Fruit fly (Drosophila melanogaster): ENCODE data around the gene CG11109.

CG11109 gene

DNA sequence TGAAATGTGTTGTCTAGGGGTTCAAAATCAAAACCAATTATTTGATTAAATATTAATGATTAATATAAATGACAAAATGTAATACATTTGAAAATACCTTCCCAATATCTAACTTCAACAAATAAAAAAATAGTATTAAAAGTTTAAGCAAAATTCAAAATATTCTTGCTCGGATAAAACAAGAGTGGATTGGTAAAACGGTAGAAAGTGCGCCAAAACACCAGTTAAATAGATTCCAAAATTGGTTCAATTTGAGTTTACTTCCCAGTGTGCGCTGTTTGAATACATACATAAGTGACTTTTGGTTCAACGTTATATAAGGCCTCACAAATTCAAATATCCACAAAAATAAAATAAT, 7.0 kb upstream of the CG11109 start (continued):
- TF ChIP-seq CG17568 (GFP tag; optimal IDR thresholded peaks at IDR 0.05) (peak; percentile 61), ac (GFP tag; optimal IDR thresholded peaks at IDR 0.05) (no peak)

DNA sequence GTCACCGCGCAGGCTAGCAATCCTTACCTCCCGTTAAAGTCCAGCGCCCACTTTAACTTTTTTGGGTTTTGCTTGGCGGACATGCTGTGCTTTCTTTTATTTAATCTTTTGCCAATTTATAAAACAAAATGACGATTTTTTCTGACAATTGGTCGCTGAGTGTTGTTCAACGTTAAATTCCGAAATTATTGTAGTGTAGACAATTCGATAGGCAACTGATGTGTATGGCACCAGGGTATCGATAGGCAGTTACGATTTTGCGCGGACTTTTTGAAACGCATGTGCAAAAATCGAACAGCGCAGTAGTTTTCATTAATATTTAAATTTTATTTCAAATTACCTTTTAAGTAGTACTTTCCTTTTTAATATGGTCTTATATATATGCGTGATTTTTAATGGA, 3.9 kb upstream of the CG11109 start, which contains the start of gene EMC4:
Gene EMC4 (minus strand): TSS at position 174 of the 400 bp plus-strand sequence.
- no peak for TF ChIP-seq Atf6 (GFP tag; IDR thresholded peaks at IDR 0.05)
- peak; percentile 33 for TF ChIP-seq nom (GFP tag; optimal IDR thresholded peaks at IDR 0.05)
- no peak for TF ChIP-seq Meics (GFP tag; optimal IDR thresholded peaks at IDR 0.05)
- 0 out of 2 replicates have a peak, but pooled peaks have one; percentile 14 for TF ChIP-seq CG32767 (GFP tag; IDR thresholded peaks at IDR 0.05)
- peak; percentile 38 for TF ChIP-seq CG12744 (GFP tag; optimal IDR thresholded peaks at IDR 0.05)
- TF ChIP-seq CG16779 (GFP tag; IDR thresholded peaks at IDR 0.05): no peak
- TF ChIP-seq CG13894 (tag; optimal IDR thresholded peaks at IDR 0.05): peak; percentile 38
- TF ChIP-seq her (GFP tag; optimal IDR thresholded peaks at IDR 0.05): peak; percentile 65
- TF ChIP-seq BtbVII (GFP tag; optimal IDR thresholded peaks at IDR 0.05): no peak
- peak; percentile 28 for TF ChIP-seq CG13296 (GFP tag; optimal IDR thresholded peaks at IDR 0.05)
- TF ChIP-seq NfI (GFP tag; optimal IDR thresholded peaks at IDR 0.05): peak; percentile 52
- no peak for TF ChIP-seq CG7745 (tag; optimal IDR thresholded peaks at IDR 0.05)
- TF ChIP-seq CG6854 (GFP tag; optimal IDR thresholded peaks at IDR 0.05): peak; percentile 4
- TF ChIP-seq exex (tag; optimal IDR thresholded peaks at IDR 0.05): no peak
- TF ChIP-seq cwo (GFP tag; optimal IDR thresholded peaks at IDR 0.05): peak; percentile 6
- TF ChIP-seq Lhr (GFP tag; optimal IDR thresholded peaks at IDR 0.05): peak; percentile 17
- TF ChIP-seq CG31441 (GFP tag; IDR thresholded peaks at IDR 0.05): no peak
- no peak for TF ChIP-seq GATAe (GFP tag; conservative IDR thresholded peaks at IDR 0.05)
- peak; percentile 74 for TF ChIP-seq vvl (GFP tag; IDR thresholded peaks at IDR 0.05)
- TF ChIP-seq CG31365 (tag; optimal IDR thresholded peaks at IDR 0.05): no peak
- peak; percentile 33 for TF ChIP-seq CG9437 (GFP tag; optimal IDR thresholded peaks at IDR 0.05)
- TF ChIP-seq E2f2 (GFP tag; IDR thresholded peaks at IDR 0.05): peak; percentile 97
- peak; percentile 42; the same call in 2 of the 3 replicates for TF ChIP-seq knrl (GFP tag; IDR thresholded peaks at IDR 0.05; ENCODE audit: partially characterized antibody)
- peak; percentile 85 for TF ChIP-seq B-H2 (GFP tag; optimal IDR thresholded peaks at IDR 0.05)
- TF ChIP-seq oc (tag; optimal IDR thresholded peaks at IDR 0.05): no peak
- TF ChIP-seq CG18262 (tag; optimal IDR thresholded peaks at IDR 0.05): peak; percentile 15
- peak; percentile 36; the same call in 2 of the 3 replicates for TF ChIP-seq CG11456 (GFP tag; IDR thresholded peaks at IDR 0.05)
- peak; percentile 2 for TF ChIP-seq slp2 (GFP tag; optimal IDR thresholded peaks at IDR 0.05)
- peak; percentile 73 for TF ChIP-seq vfl (GFP tag; optimal IDR thresholded peaks at IDR 0.05)
- peak; percentile 90 for TF ChIP-seq stwl (tag; optimal IDR thresholded peaks at IDR 0.05)
- TF ChIP-seq fu2 (GFP tag; optimal IDR thresholded peaks at IDR 0.05): peak; percentile 30
- TF ChIP-seq CG2712 (tag; optimal IDR thresholded peaks at IDR 0.05): peak; percentile 36
- TF ChIP-seq CG10147 (GFP tag; optimal IDR thresholded peaks at IDR 0.05): peak; percentile 10
- TF ChIP-seq Asciz (GFP tag; optimal IDR thresholded peaks at IDR 0.05): no peak
- peak; percentile 14 for TF ChIP-seq nerfin-1 (tag; optimal IDR thresholded peaks at IDR 0.05)
- peak; percentile 77 for TF ChIP-seq HmgZ (tag; optimal IDR thresholded peaks at IDR 0.05)
- TF ChIP-seq Rfx (GFP tag; IDR thresholded peaks at IDR 0.05): peak; percentile 78
- peak in 1 of 2 experiments; percentile 16 for TF ChIP-seq crp (GFP tag; optimal IDR thresholded peaks at IDR 0.05)
- TF ChIP-seq CG12155 (GFP tag; optimal IDR thresholded peaks at IDR 0.05): peak; percentile 40
- TF ChIP-seq sob (GFP tag; IDR thresholded peaks at IDR 0.05): peak; percentile 84
- 0 out of 3 replicates have a peak, but pooled peaks have one; percentile 18 for TF ChIP-seq CG34422 (GFP tag; IDR thresholded peaks at IDR 0.05)
- peak; percentile 28 for TF ChIP-seq maf-S (GFP tag; optimal IDR thresholded peaks at IDR 0.05)
- peak; percentile 2 for TF ChIP-seq bcd (GFP tag; optimal IDR thresholded peaks at IDR 0.05)
- TF ChIP-seq pzg (GFP tag; optimal IDR thresholded peaks at IDR 0.05): peak; percentile 83
- peak; percentile 72 for TF ChIP-seq CG13624 (GFP tag; optimal IDR thresholded peaks at IDR 0.05)
- peak in 1 of 3 experiments; percentile 1 for TF ChIP-seq Stat92E (GFP tag; optimal IDR thresholded peaks at IDR 0.05)

Measured in whole organism, embryonic.